Fruit fly (Drosophila melanogaster): ENCODE results near the gene Ugt302E1.

Gene Ugt302E1

dm6 chr3R:11153799-11154273, 590 bp upstream of the Ugt302E1 start, which contains the start of gene Ugt302K1:
Gene Ugt302K1, minus strand, starts transcription at chr3R:11153849.
- TF ChIP-seq CG15011 (GFP tag; optimal IDR thresholded peaks at IDR 0.05) (no peak), da (GFP tag; optimal IDR thresholded peaks at IDR 0.05) (no peak), CG12769 (tag; optimal IDR thresholded peaks at IDR 0.05) (peak; percentile 13), CG32532 (GFP tag; IDR thresholded peaks at IDR 0.05) (peak; percentile 75), CG8089 (GFP tag; optimal IDR thresholded peaks at IDR 0.05) (no peak), CG11695 (GFP tag; IDR thresholded peaks at IDR 0.05) (no peak), CG2129 (GFP tag; IDR thresholded peaks at IDR 0.05; ENCODE audit: partially characterized antibody) (no peak), dysf (GFP tag; IDR thresholded peaks at IDR 0.05) (peak; percentile 36; the same call in 1 of the 3 replicates), CG18599 (GFP tag; optimal IDR thresholded peaks at IDR 0.05) (peak; percentile 66), CG9215 (GFP tag; IDR thresholded peaks at IDR 0.05) (0 out of 2 replicates have a peak, but pooled peaks have one; percentile 15), Doc2 (GFP tag; IDR thresholded peaks at IDR 0.05) (no peak), tio (GFP tag; optimal IDR thresholded peaks at IDR 0.05) (no peak), slbo (GFP tag; IDR thresholded peaks at IDR 0.05) (peak; percentile 64), CG14014 (GFP tag; IDR thresholded peaks at IDR 0.05) (no peak), CG10147 (GFP tag; optimal IDR thresholded peaks at IDR 0.05) (peak; percentile 15), zen2 (GFP tag; IDR thresholded peaks at IDR 0.05; ENCODE audit: partially characterized antibody) (no peak), CG31224 (GFP tag; IDR thresholded peaks at IDR 0.05) (0 out of 2 replicates have a peak, but pooled peaks have one; percentile 22), D19A (tag; optimal IDR thresholded peaks at IDR 0.05) (peak; percentile 73), CG8478 (optimal IDR thresholded peaks at IDR 0.05) (no peak), CG10274 (GFP tag; optimal IDR thresholded peaks at IDR 0.05) (peak; percentile 15), C15 (GFP tag; IDR thresholded peaks at IDR 0.05) (no peak), CG6689 (GFP tag; IDR thresholded peaks at IDR 0.05) (0 out of 2 replicates have a peak, but pooled peaks have one; percentile 12), CG3847 (GFP tag; IDR thresholded peaks at IDR 0.05) (0 out of 2 replicates have a peak, but pooled peaks have one; percentile 28), corto (GFP tag; optimal IDR thresholded peaks at IDR 0.05) (peak; percentile 57), prd (optimal IDR thresholded peaks at IDR 0.05) (no peak), prd (GFP tag; IDR thresholded peaks at IDR 0.05) (peak; percentile 17; the same call in 1 of the 3 replicates), CG10366 (GFP tag; IDR thresholded peaks at IDR 0.05) (no peak), MTF-1 (GFP tag; optimal IDR thresholded peaks at IDR 0.05; ENCODE audit: borderline replicate concordance) (no peak), Aef1 (GFP tag; IDR thresholded peaks at IDR 0.05) (peak; percentile 10; the same call in 1 of the 3 replicates), slou (GFP tag; optimal IDR thresholded peaks at IDR 0.05) (no peak), caup (GFP tag; optimal IDR thresholded peaks at IDR 0.05; ENCODE audit: severe bottlenecking) (peak; percentile 1), CG7839 (tag; optimal IDR thresholded peaks at IDR 0.05) (peak; percentile 47), al (GFP tag; IDR thresholded peaks at IDR 0.05) (peak; percentile 56; the same call in 1 of the 2 replicates), CG15514 (GFP tag; optimal IDR thresholded peaks at IDR 0.05) (peak; percentile 6), Ada2b (GFP tag; IDR thresholded peaks at IDR 0.05) (peak; percentile 38; the same call in 1 of the 2 replicates), bcd (GFP tag; optimal IDR thresholded peaks at IDR 0.05) (peak; percentile 28), Trl (optimal IDR thresholded peaks at IDR 0.05) (peak in 1 of 2 experiments; percentile 56), Trl (GFP tag; optimal IDR thresholded peaks at IDR 0.05) (no peak), gsb-n (tag; optimal IDR thresholded peaks at IDR 0.05) (no peak), Ptx1 (GFP tag; IDR thresholded peaks at IDR 0.05) (peak; percentile 43; the same call in 1 of the 2 replicates), Hr51 (GFP tag; optimal IDR thresholded peaks at IDR 0.05) (peak in 1 of 2 experiments; percentile 2), NFAT (GFP tag; IDR thresholded peaks at IDR 0.05) (peak; percentile 35; the same call in 1 of the 2 replicates), Taf1 (GFP tag; IDR thresholded peaks at IDR 0.05) (peak; percentile 32; the same call in 1 of the 2 replicates), ind (GFP tag; optimal IDR thresholded peaks at IDR 0.05) (peak; percentile 21), CG2120 (GFP tag; optimal IDR thresholded peaks at IDR 0.05) (peak; percentile 13), gro (GFP tag; optimal IDR thresholded peaks at IDR 0.05) (no peak), Nf-YA (GFP tag; IDR thresholded peaks at IDR 0.05) (no peak), Hmr (GFP tag; optimal IDR thresholded peaks at IDR 0.05) (peak; percentile 13), bab2 (GFP tag; optimal IDR thresholded peaks at IDR 0.05) (no peak), Fer3 (tag; optimal IDR thresholded peaks at IDR 0.05) (peak; percentile 33), CG3281 (GFP tag; optimal IDR thresholded peaks at IDR 0.05) (peak; percentile 56)
